Worm (Caenorhabditis elegans): ENCODE results near the gene W09D10.5.

W09D10.5 gene

ce11 chrIII:10746406-10746807 is 35.1 kb upstream of the W09D10.5 start (continued):
- TF ChIP-seq F52B5.7 (tag; optimal IDR thresholded peaks at IDR 0.05) (peak; percentile 73), egrh-3 (GFP tag; IDR thresholded peaks at IDR 0.05) (0 out of 2 replicates have a peak, but pooled peaks have one; percentile 7), nhr-120 (GFP tag; IDR thresholded peaks at IDR 0.05) (no peak), madf-6 (GFP tag; IDR thresholded peaks at IDR 0.05) (peak; percentile 86), ama-1 (optimal IDR thresholded peaks at IDR 0.05) (peak; percentile 20), ama-1 (GFP tag; optimal IDR thresholded peaks at IDR 0.05) (peak; percentile 83 to 93), nfya-2 (GFP tag; IDR thresholded peaks at IDR 0.05) (peak; percentile 45; the same call in 1 of the 2 replicates), snpc-1.1 (tag; optimal IDR thresholded peaks at IDR 0.05; ENCODE audit: insufficient read depth) (peak; percentile 62), ets-4 (GFP tag; optimal IDR thresholded peaks at IDR 0.05) (peak; percentile 49), dox-1 (GFP tag; IDR thresholded peaks at IDR 0.05) (peak; percentile 38; the same call in 1 of the 2 replicates), zim-3 (tag; optimal IDR thresholded peaks at IDR 0.05) (peak; percentile 44), egl-44 (GFP tag; IDR thresholded peaks at IDR 0.05) (no peak; the same call in 1 of the 2 replicates), sea-2 (GFP tag; IDR thresholded peaks at IDR 0.05) (no peak), ceh-79 (tag; optimal IDR thresholded peaks at IDR 0.05) (no peak), hmg-20 (GFP tag; IDR thresholded peaks at IDR 0.05) (no peak), lag-1 (GFP tag; IDR thresholded peaks at IDR 0.05) (no peak), nhr-80 (tag; optimal IDR thresholded peaks at IDR 0.05) (no peak), hrde-1 (tag; optimal IDR thresholded peaks at IDR 0.05; ENCODE audit: borderline replicate concordance) (peak; percentile 98), Y53F4B.3 (GFP tag; IDR thresholded peaks at IDR 0.05) (no peak), fkh-3 (tag; optimal IDR thresholded peaks at IDR 0.05) (no peak), sdz-38 (tag; optimal IDR thresholded peaks at IDR 0.05) (no peak), nhr-179 (tag; optimal IDR thresholded peaks at IDR 0.05) (no peak), nfyb-1 (GFP tag; IDR thresholded peaks at IDR 0.05) (peak; percentile 80), hlh-26 (GFP tag; conservative IDR thresholded peaks at IDR 0.05) (no peak), ZK185.1 (tag; optimal IDR thresholded peaks at IDR 0.05; ENCODE audit: poor library complexity, severe bottlenecking) (no peak), bed-1 (GFP tag; IDR thresholded peaks at IDR 0.05) (no peak), T26A5.8 (tag; optimal IDR thresholded peaks at IDR 0.05) (peak; percentile 91), C17E4.6 (GFP tag; IDR thresholded peaks at IDR 0.05) (peak; percentile 74), ztf-22 (GFP tag; optimal IDR thresholded peaks at IDR 0.05) (peak; percentile 25), cebp-2 (GFP tag; IDR thresholded peaks at IDR 0.05) (0 out of 2 replicates have a peak, but pooled peaks have one; percentile 49), attf-5 (GFP tag; optimal IDR thresholded peaks at IDR 0.05) (peak; percentile 53), lin-54 (GFP tag; optimal IDR thresholded peaks at IDR 0.05) (peak; percentile 76), snpc-3.4 (tag; optimal IDR thresholded peaks at IDR 0.05) (peak; percentile 91), nhr-27 (tag; optimal IDR thresholded peaks at IDR 0.05) (no peak), ztf-25 (GFP tag; IDR thresholded peaks at IDR 0.05) (peak; percentile 11; the same call in 1 of the 2 replicates), tbp1 (GFP tag; optimal IDR thresholded peaks at IDR 0.05) (peak; percentile 52), rpc-1 (optimal IDR thresholded peaks at IDR 0.05) (no peak), rpc-1 (tag; optimal IDR thresholded peaks at IDR 0.05) (peak; percentile 6), F49E8.2 (tag; optimal IDR thresholded peaks at IDR 0.05; ENCODE audit: insufficient read depth) (peak; percentile 93), Y56A3A.18 (GFP tag; IDR thresholded peaks at IDR 0.05) (peak; percentile 73; the same call in 1 of the 2 replicates), attf-3 (GFP tag; conservative IDR thresholded peaks at IDR 0.05) (no peak), aptf-2 (GFP tag; conservative IDR thresholded peaks at IDR 0.05) (no peak), unc-130 (GFP tag; optimal IDR thresholded peaks at IDR 0.05) (peak; percentile 85), Y95B8A.8 (GFP tag; IDR thresholded peaks at IDR 0.05) (peak; percentile 88), ceh-40 (GFP tag; IDR thresholded peaks at IDR 0.05) (peak; percentile 70; the same call in 1 of the 2 replicates), him-1 (tag; optimal IDR thresholded peaks at IDR 0.05) (peak; percentile 69), tlf-1 (GFP tag; optimal IDR thresholded peaks at IDR 0.05) (peak; percentile 90), ceh-58 (GFP tag; IDR thresholded peaks at IDR 0.05) (peak; percentile 71; the same call in 1 of the 2 replicates), B0035.1 (tag; optimal IDR thresholded peaks at IDR 0.05) (no peak)

All from whole organism, young adult.